Worm (Caenorhabditis elegans) whole organism, late embryonic: ENCODE results near the gene srh-269.

ENCODE experiments used
- K02D7.2 ChIP-seq: sonication (generic microtip); optimal IDR thresholded peaks from 2 replicates; lab custom pipeline; 2017; ENCODE audit warnings: mild to moderate bottlenecking, missing genetic modification characterization, missing compliant biosample characterization
- nhr-11 ChIP-seq: fragments of 150-350 bp; optimal IDR thresholded peaks from 2 replicates; lab custom pipeline; 2014; ENCODE audit warnings: missing biosample characterization, missing genetic modification characterization
- pqm-1 ChIP-seq: sonication (generic microtip); optimal IDR thresholded peaks from 2 replicates; lab custom pipeline; 2016; ENCODE audit warnings: missing genetic modification characterization, missing compliant biosample characterization

- TF ChIP-seq pqm-1 (tag; lab: Kevin White, UChicago), result no peak
- no peak for TF ChIP-seq nhr-11 (tag; lab: Kevin White, UChicago)
- TF ChIP-seq K02D7.2 (tag; lab: Kevin White, UChicago), result no peak
Measured at ce11 chrV:16635911-16636310, 44.1 kb upstream of the srh-269 start, which contains the start of gene mltn-11.
